Worm (Caenorhabditis elegans): ENCODE data around the gene T22E5.1.

- TF ChIP-seq duxl-1 (tag; optimal IDR thresholded peaks at IDR 0.05; ENCODE audit: poor library complexity) (no peak), jun-1 (tag; optimal IDR thresholded peaks at IDR 0.05) (no peak), nhr-237 (tag; optimal IDR thresholded peaks at IDR 0.05) (no peak), dmd-6 (GFP tag; IDR thresholded peaks at IDR 0.05) (peak; percentile 69), fos-1 (tag; optimal IDR thresholded peaks at IDR 0.05) (no peak), nhr-11 (tag; optimal IDR thresholded peaks at IDR 0.05) (no peak), zag-1 (tag; optimal IDR thresholded peaks at IDR 0.05) (no peak), hlh-30 (tag; optimal IDR thresholded peaks at IDR 0.05; ENCODE audit: insufficient read depth) (no peak), mdl-1 (tag; optimal IDR thresholded peaks at IDR 0.05) (no peak), hlh-11 (tag; optimal IDR thresholded peaks at IDR 0.05) (no peak), ztf-11 (tag; optimal IDR thresholded peaks at IDR 0.05) (no peak)
These were observed 45.3 kb downstream of the T22E5.1 start for ce11 chrX:6458001-6458400.
